Worm (Caenorhabditis elegans) whole organism, L4 larva: ENCODE results near the gene F44G4.1.

Experiments used
- F10B5.3 ChIP-seq: sonication (generic microtip); optimal IDR thresholded peaks from 2 replicates; lab custom pipeline; 2016; ENCODE audit warnings: mild to moderate bottlenecking, missing genetic modification characterization, missing compliant biosample characterization
- F37D6.2 ChIP-seq: sonication (generic microtip); optimal IDR thresholded peaks from 2 replicates; lab custom pipeline; 2016; ENCODE audit warnings: mild to moderate bottlenecking, missing genetic modification characterization, missing compliant biosample characterization
- F49E8.2 ChIP-seq: sonication (generic microtip); optimal IDR thresholded peaks from 2 replicates; lab custom pipeline; 2016; ENCODE audit warnings: missing compliant biosample characterization, mild to moderate bottlenecking, missing genetic modification characterization, borderline replicate concordance
- Y105C5A.15 ChIP-seq: fragments of 200-800 bp; sonication (Bioruptor generic); IDR thresholded peaks from 2 replicates; pipeline ENCODE4 v1.3.6; 2022; ENCODE audit warnings: missing genetic modification characterization, missing compliant biosample characterization
- Y48G9A.11 ChIP-seq: fragments of 200-800 bp; sonication (Bioruptor generic); IDR thresholded peaks from 2 replicates; pipeline ENCODE4 v1.3.6; 2022; ENCODE audit warnings: missing genetic modification reagents, missing genetic modification characterization, missing compliant biosample characterization
- ZK546.5 ChIP-seq, 2 experiments: sonication (generic microtip); optimal IDR thresholded peaks; 2 replicates each; lab custom pipeline; 2017; ENCODE audit warnings: missing biosample characterization in 2 of 2, missing genetic modification characterization in 2 of 2
- aha-1 ChIP-seq: fragments of 150-350 bp; peaks from one replicate; lab custom pipeline; 2014; ENCODE audit warnings: missing biosample characterization, missing genetic modification characterization
- ama-1 ChIP-seq: fragments of 150-350 bp; optimal IDR thresholded peaks from 2 replicates; lab custom pipeline; 2014; ENCODE audit warnings: inconsistent platforms, mixed read lengths
- ceh-28 ChIP-seq: fragments of 150-350 bp; optimal IDR thresholded peaks from 2 replicates; lab custom pipeline; 2014; ENCODE audit warnings: missing biosample characterization, missing genetic modification reagents, missing genetic modification characterization
- ceh-44 ChIP-seq: fragments of 200-800 bp; sonication (Bioruptor generic); IDR thresholded peaks from 2 replicates; pipeline ENCODE4 v1.3.6; 2022; ENCODE audit warnings: missing genetic modification reagents, missing genetic modification characterization, missing compliant biosample characterization
- ceh-62 ChIP-seq: sonication (generic microtip); optimal IDR thresholded peaks from 2 replicates; lab custom pipeline; 2017; ENCODE audit warnings: missing biosample characterization, missing genetic modification characterization
- cey-2 ChIP-seq: sonication (generic microtip); optimal IDR thresholded peaks from 3 replicates; lab custom pipeline; 2017; ENCODE audit warnings: missing genetic modification characterization, mild to moderate bottlenecking, missing compliant biosample characterization, antibody characterized with exemption, borderline replicate concordance; ENCODE audit not compliant: insufficient read depth
- dmd-6 ChIP-seq: fragments of 200-800 bp; sonication (Bioruptor generic); IDR thresholded peaks from 2 replicates; pipeline ENCODE4 v1.3.6; 2022; ENCODE audit warnings: missing genetic modification reagents, missing genetic modification characterization, missing compliant biosample characterization
- duxl-1 ChIP-seq: sonication (generic microtip); optimal IDR thresholded peaks from 2 replicates; lab custom pipeline; 2016; ENCODE audit warnings: mild to moderate bottlenecking, missing genetic modification characterization, moderate library complexity, missing compliant biosample characterization; ENCODE audit not compliant: poor library complexity
- dve-1 ChIP-seq: sonication (generic microtip); optimal IDR thresholded peaks from 2 replicates; lab custom pipeline; 2017; ENCODE audit warnings: antibody characterized with exemption, mild to moderate bottlenecking, missing genetic modification characterization, missing compliant biosample characterization; ENCODE audit not compliant: insufficient read depth
- fos-1 ChIP-seq: fragments of 150-350 bp; optimal IDR thresholded peaks from 2 replicates; lab custom pipeline; 2014; ENCODE audit warnings: missing biosample characterization, missing genetic modification characterization
- hlh-30 ChIP-seq: sonication (generic microtip); optimal IDR thresholded peaks from 2 replicates; lab custom pipeline; 2017; ENCODE audit warnings: antibody characterized with exemption, mild to moderate bottlenecking, missing genetic modification characterization, missing compliant biosample characterization; ENCODE audit not compliant: insufficient read depth
- jun-1 ChIP-seq: fragments of 150-350 bp; optimal IDR thresholded peaks from 2 replicates; lab custom pipeline; 2014; ENCODE audit warnings: missing biosample characterization, missing genetic modification reagents, missing genetic modification characterization
- lin-1 ChIP-seq: fragments of 200-800 bp; sonication (Bioruptor generic); IDR thresholded peaks from 2 replicates; pipeline ENCODE4 v1.3.6; 2022; ENCODE audit warnings: missing genetic modification reagents, missing genetic modification characterization, missing compliant biosample characterization
- lin-39 ChIP-seq: fragments of 150-350 bp; optimal IDR thresholded peaks from 2 replicates; lab custom pipeline; 2014; ENCODE audit warnings: missing biosample characterization, missing genetic modification reagents, missing genetic modification characterization
- lir-3 ChIP-seq: sonication (generic microtip); optimal IDR thresholded peaks from 2 replicates; lab custom pipeline; 2016; ENCODE audit warnings: mild to moderate bottlenecking, missing genetic modification characterization, missing compliant biosample characterization
- madf-9 ChIP-seq: fragments of 200-800 bp; sonication (Bioruptor generic); conservative IDR thresholded peaks from 2 replicates; pipeline ENCODE4 v1.3.6; 2022; ENCODE audit warnings: missing genetic modification reagents, missing genetic modification characterization, missing compliant biosample characterization
- mdl-1 ChIP-seq, 2 experiments: fragments of 150-350 bp in 1 of 2; sonication (generic microtip) in 1 of 2; optimal IDR thresholded peaks; 2 replicates each; lab custom pipeline; 2014 to 2017; ENCODE audit warnings: missing biosample characterization in 2 of 2, missing genetic modification characterization in 2 of 2
- mdt-29 ChIP-seq: fragments of 200-800 bp; sonication (Bioruptor generic); IDR thresholded peaks from 2 replicates; pipeline ENCODE4 v1.3.6; 2022; ENCODE audit warnings: missing genetic modification reagents, missing genetic modification characterization, missing compliant biosample characterization
- mep-1 ChIP-seq: fragments of 150-350 bp; sonication (generic microtip); optimal IDR thresholded peaks from 3 replicates; lab custom pipeline; 2014; ENCODE audit warnings: missing biosample characterization, missing genetic modification characterization
- nhr-237 ChIP-seq: sonication (generic microtip); optimal IDR thresholded peaks from 2 replicates; lab custom pipeline; 2017; ENCODE audit warnings: missing biosample characterization, missing genetic modification characterization
- nhr-42 ChIP-seq: fragments of 200-800 bp; sonication (Bioruptor generic); IDR thresholded peaks from 2 replicates; pipeline ENCODE4 v1.3.6; 2022; ENCODE audit warnings: missing genetic modification characterization, missing compliant biosample characterization
- nhr-6 ChIP-seq: fragments of 150-350 bp; optimal IDR thresholded peaks from 2 replicates; lab custom pipeline; 2014; ENCODE audit warnings: missing biosample characterization, missing genetic modification characterization
- nhr-76 ChIP-seq: fragments of 150-350 bp; optimal IDR thresholded peaks from 2 replicates; lab custom pipeline; 2014; ENCODE audit warnings: missing biosample characterization, missing genetic modification characterization
- nhr-77 ChIP-seq: fragments of 150-350 bp; optimal IDR thresholded peaks from 2 replicates; lab custom pipeline; 2014; ENCODE audit warnings: missing biosample characterization, missing genetic modification characterization
- pha-4 ChIP-seq, 2 experiments: fragments of 150-350 bp in 1 of 2; fragments of 200-800 bp in 1 of 2; sonication (Bioruptor generic) in 1 of 2; IDR thresholded peaks in 1 of 2; optimal IDR thresholded peaks in 1 of 2; 2 replicates each; pipeline versions ENCODE4 v1.3.6 to Lab custom; 2014 to 2022; ENCODE audit warnings: missing genetic modification characterization in 2 of 2, missing genetic modification reagents in 2 of 2, missing biosample characterization in 1 of 2, missing compliant biosample characterization in 1 of 2
- php-3 ChIP-seq: fragments of 200-800 bp; sonication (Bioruptor generic); IDR thresholded peaks from 2 replicates; pipeline ENCODE4 v1.3.6; 2022; ENCODE audit warnings: missing genetic modification reagents, missing genetic modification characterization, missing compliant biosample characterization
- pqm-1 ChIP-seq: sonication (generic microtip); optimal IDR thresholded peaks from 2 replicates; lab custom pipeline; 2017; ENCODE audit warnings: missing biosample characterization, missing genetic modification characterization
- sdz-12 ChIP-seq: fragments of 200-800 bp; sonication (Bioruptor generic); optimal IDR thresholded peaks from 2 replicates; lab custom pipeline; 2018; ENCODE audit warnings: mild to moderate bottlenecking, missing genetic modification characterization, missing compliant biosample characterization
- set-16 ChIP-seq: fragments of 200-800 bp; sonication (Bioruptor generic); IDR thresholded peaks from 2 replicates; pipeline ENCODE4 v1.3.6; 2022; ENCODE audit warnings: missing genetic modification reagents, missing genetic modification characterization, missing compliant biosample characterization
- snpc-1.2 ChIP-seq: fragments of 200-800 bp; sonication (Bioruptor generic); IDR thresholded peaks from 2 replicates; pipeline ENCODE4 v1.3.6; 2022; ENCODE audit warnings: missing genetic modification reagents, missing genetic modification characterization, missing compliant biosample characterization
- snpc-4 ChIP-seq: fragments of 150-350 bp; optimal IDR thresholded peaks from 2 replicates; lab custom pipeline; 2014; ENCODE audit warnings: missing biosample characterization, missing genetic modification characterization
- spr-3 ChIP-seq: fragments of 200-800 bp; sonication (Bioruptor generic); optimal IDR thresholded peaks from 2 replicates; lab custom pipeline; 2018; ENCODE audit warnings: mild to moderate bottlenecking, missing genetic modification characterization, missing compliant biosample characterization
- tra-1 ChIP-seq: fragments of 200-800 bp; sonication (Bioruptor generic); IDR thresholded peaks from 2 replicates; pipeline ENCODE4 v1.3.6; 2022; ENCODE audit warnings: missing genetic modification reagents, missing genetic modification characterization, missing compliant biosample characterization
- unc-62 ChIP-seq, 3 experiments: fragments of 150-350 bp in 1 of 3; sonication (generic microtip); optimal IDR thresholded peaks in 2 of 3; peaks in 1 of 3; 1 replicate in 1 of 3; 2 replicates in 2 of 3; lab custom pipeline; 2014 to 2017; ENCODE audit warnings: missing biosample characterization in 3 of 3, missing genetic modification characterization in 3 of 3, missing genetic modification reagents in 3 of 3, missing genotype in 1 of 3
- zag-1 ChIP-seq: fragments of 150-350 bp; optimal IDR thresholded peaks from 2 replicates; lab custom pipeline; 2014; ENCODE audit warnings: missing biosample characterization, missing genetic modification characterization
- zfp-2 ChIP-seq: sonication (generic microtip); optimal IDR thresholded peaks from 2 replicates; lab custom pipeline; 2016; ENCODE audit warnings: mild to moderate bottlenecking, missing genetic modification characterization, missing compliant biosample characterization
- zfp-3 ChIP-seq: fragments of 200-800 bp; sonication (Bioruptor generic); conservative IDR thresholded peaks from 2 replicates; pipeline ENCODE4 v1.3.6; 2022; ENCODE audit warnings: missing genetic modification reagents, missing genetic modification characterization, missing compliant biosample characterization
- ztf-11 ChIP-seq: fragments of 150-350 bp; optimal IDR thresholded peaks from 2 replicates; lab custom pipeline; 2014; ENCODE audit warnings: missing biosample characterization, missing genetic modification characterization
- ztf-7 ChIP-seq: fragments of 150-350 bp; optimal IDR thresholded peaks from 2 replicates; lab custom pipeline; 2014; ENCODE audit warnings: missing biosample characterization, missing genetic modification characterization

Gene F44G4.1

ce11 chrII:9013341-9013740, 18.9 kb downstream of the F44G4.1 start (continued):
- no peak for TF ChIP-seq zfp-3 (GFP tag; lab: Robert Waterston, UW)
- no peak for TF ChIP-seq fos-1
- TF ChIP-seq nhr-237 (tag; lab: Kevin White, UChicago) = no peak
- no peak for TF ChIP-seq cey-2

- TF ChIP-seq php-3 (GFP tag; lab: Robert Waterston, UW) (no peak), spr-3 (GFP tag; lab: Kevin White, UChicago) (no peak), snpc-1.2 (GFP tag; lab: Robert Waterston, UW) (no peak), lin-39 (no peak), lir-3 (no peak), ztf-7 (tag; lab: Kevin White, UChicago) (no peak), nhr-6 (tag; lab: Kevin White, UChicago) (no peak), F49E8.2 (no peak), ceh-28 (tag; lab: Kevin White, UChicago) (no peak), ceh-44 (GFP tag; lab: Robert Waterston, UW) (no peak), nhr-77 (no peak), cey-2 (no peak), Y48G9A.11 (GFP tag; lab: Robert Waterston, UW) (no peak), mdt-29 (no peak), hlh-30 (tag; lab: Kevin White, UChicago) (no peak), jun-1 (tag; lab: Kevin White, UChicago) (no peak)
These were observed 19.8 kb downstream of the F44G4.1 start for ce11 chrII:9014188-9014587.

- peak; percentile 10 for TF ChIP-seq pqm-1 (tag; lab: Kevin White, UChicago)
- no peak for TF ChIP-seq lin-39
- TF ChIP-seq pha-4 (GFP tag; IDR thresholded peaks at IDR 0.05; lab: Robert Waterston, UW) = no peak
- no peak for TF ChIP-seq pha-4 (tag; optimal IDR thresholded peaks at IDR 0.05; lab: Kevin White, UChicago)
- TF ChIP-seq F49E8.2 = no peak
- no peak for TF ChIP-seq nhr-42 (GFP tag; lab: Robert Waterston, UW)
- no peak for TF ChIP-seq zag-1 (tag; lab: Kevin White, UChicago)
- TF ChIP-seq dve-1 (tag; lab: Kevin White, UChicago) = no peak
- TF ChIP-seq Y105C5A.15 = no peak
- no peak for TF ChIP-seq nhr-76
- no peak for TF ChIP-seq nhr-6 (tag; lab: Kevin White, UChicago)
- TF ChIP-seq tra-1 (GFP tag; lab: Robert Waterston, UW) = no peak
- no peak for TF ChIP-seq set-16
- TF ChIP-seq snpc-4 (tag; lab: Kevin White, UChicago) = no peak
- TF ChIP-seq ztf-7 (tag; lab: Kevin White, UChicago) = no peak
- no peak for TF ChIP-seq ama-1 (lab: Kevin White, UChicago)
- 0 out of 2 replicates have a peak, but pooled peaks have one; percentile 20 for TF ChIP-seq dmd-6 (GFP tag; lab: Robert Waterston, UW)
- TF ChIP-seq unc-62 (GFP tag; optimal IDR thresholded peaks at IDR 0.05 in 1 of 2; lab: Kevin White, UChicago) = no peak
- no peak for TF ChIP-seq unc-62 (tag; optimal IDR thresholded peaks at IDR 0.05; lab: Kevin White, UChicago)
- no peak for TF ChIP-seq mdl-1 (tag; optimal IDR thresholded peaks at IDR 0.05; lab: Kevin White, UChicago)
- no peak for TF ChIP-seq ztf-11 (tag; lab: Kevin White, UChicago)
- TF ChIP-seq hlh-30 (tag; lab: Kevin White, UChicago) = peak; percentile 12
- TF ChIP-seq spr-3 (GFP tag; lab: Kevin White, UChicago) = no peak
- no peak for TF ChIP-seq sdz-12 (GFP tag; lab: Kevin White, UChicago)
- no peak for TF ChIP-seq madf-9 (GFP tag; lab: Robert Waterston, UW)
- TF ChIP-seq aha-1 (tag; lab: Kevin White, UChicago) = peak; percentile 59
- TF ChIP-seq snpc-1.2 (GFP tag; lab: Robert Waterston, UW) = no peak
- TF ChIP-seq ceh-28 (tag; lab: Kevin White, UChicago) = no peak
- TF ChIP-seq F37D6.2 (tag; lab: Kevin White, UChicago) = no peak
- TF ChIP-seq lir-3 = no peak
- no peak for TF ChIP-seq duxl-1
- TF ChIP-seq ZK546.5 (tag; optimal IDR thresholded peaks at IDR 0.05; lab: Kevin White, UChicago) = no peak
- no peak for TF ChIP-seq ceh-62
- TF ChIP-seq lin-1 (GFP tag; lab: Robert Waterston, UW) = no peak
- no peak for TF ChIP-seq zfp-2 (tag; lab: Kevin White, UChicago)
- TF ChIP-seq nhr-77 = no peak
- TF ChIP-seq mep-1 = no peak
- no peak for TF ChIP-seq F10B5.3 (tag; lab: Kevin White, UChicago)
These were observed 20.6 kb downstream of the F44G4.1 start for ce11 chrII:9014877-9015505.
